Fruit fly (Drosophila melanogaster): ENCODE measurements around the gene qm.

dm6 chr3L:7319768-7320167 is 28.3 kb upstream of the qm start, which contains the start of gene CG8607:
- no peak for TF ChIP-seq CG8478 (optimal IDR thresholded peaks at IDR 0.05)
- no peak for TF ChIP-seq CTCF (optimal IDR thresholded peaks at IDR 0.05)

Measured in S2 (cell line).